Worm (Caenorhabditis elegans) whole organism, midembryonic: Measurements from ENCODE around the gene Y69A2AR.25.

ENCODE experiments used
- T22C8.4 ChIP-seq: fragments of 200-800 bp; sonication (Bioruptor generic); IDR thresholded peaks from 2 replicates; pipeline ENCODE4 v1.3.6; 2022; ENCODE audit warnings: missing genetic modification characterization, missing compliant biosample characterization
- cog-1 ChIP-seq: sonication (generic microtip); optimal IDR thresholded peaks from 2 replicates; lab custom pipeline; 2016; ENCODE audit warnings: missing genetic modification characterization, missing compliant biosample characterization
- flt-1 ChIP-seq: fragments of 200-800 bp; sonication (Bioruptor generic); IDR thresholded peaks from 2 replicates; pipeline ENCODE4 v1.3.6; 2022; ENCODE audit warnings: missing genetic modification characterization, missing compliant biosample characterization
- klf-2 ChIP-seq: fragments of 200-800 bp; sonication (Bioruptor generic); conservative IDR thresholded peaks from 2 replicates; pipeline ENCODE4 v1.3.6; 2022; ENCODE audit warnings: missing genetic modification reagents, missing genetic modification characterization, missing compliant biosample characterization
- med-1 ChIP-seq: sonication (generic microtip); optimal IDR thresholded peaks from 2 replicates; lab custom pipeline; 2017; ENCODE audit warnings: missing genetic modification characterization, mild to moderate bottlenecking, missing compliant biosample characterization, antibody characterized with exemption, missing genetic modification reagents; ENCODE audit not compliant: insufficient read depth
- ref-1 ChIP-seq: fragments of 200-800 bp; sonication (Bioruptor generic); conservative IDR thresholded peaks from 2 replicates; pipeline ENCODE4 v1.3.6; 2022; ENCODE audit warnings: missing genetic modification reagents, missing genetic modification characterization, missing compliant biosample characterization
- tab-1 ChIP-seq: fragments of 200-800 bp; sonication (Bioruptor generic); IDR thresholded peaks from 2 replicates; pipeline ENCODE4 v1.3.6; 2022; ENCODE audit warnings: missing genetic modification characterization, missing compliant biosample characterization
- ztf-23 ChIP-seq: fragments of 200-800 bp; sonication (Bioruptor generic); IDR thresholded peaks from 2 replicates; pipeline ENCODE4 v1.3.6; 2022; ENCODE audit warnings: missing genetic modification reagents, missing genetic modification characterization, missing compliant biosample characterization
- ztf-29 ChIP-seq: fragments of 200-800 bp; sonication (Bioruptor generic); IDR thresholded peaks from 2 replicates; pipeline ENCODE4 v1.3.6; 2022; ENCODE audit warnings: missing genetic modification reagents, missing genetic modification characterization, missing compliant biosample characterization

The Y69A2AR.25 gene

DNA sequence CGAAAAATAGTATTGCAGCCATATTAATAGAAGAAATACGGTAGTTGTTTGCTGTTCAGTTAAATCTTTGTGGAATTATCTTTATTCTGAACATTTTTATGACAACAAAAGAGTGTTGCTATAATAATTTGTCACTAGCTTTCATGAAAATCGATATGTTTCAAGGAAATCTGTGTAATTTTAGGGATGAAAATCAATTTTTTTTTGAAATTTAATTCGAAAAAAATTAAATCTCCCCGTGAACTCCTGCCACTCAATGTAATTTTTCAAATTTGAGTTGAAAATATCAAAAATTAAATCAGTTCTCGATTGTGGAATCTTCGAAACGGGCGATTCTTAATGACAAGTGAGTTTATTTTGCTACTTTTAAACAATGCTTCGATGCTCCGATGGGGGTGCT lies 6.8 kb downstream of the Y69A2AR.25 start, which contains the start of gene Y69A2AR.46:
TSS of gene Y69A2AR.46 (plus strand) at position 301 of the 400 bp plus-strand sequence.
- no peak for TF ChIP-seq tab-1 (GFP tag; lab: Robert Waterston, UW)
- no peak for TF ChIP-seq ref-1 (GFP tag; lab: Robert Waterston, UW)
- no peak for TF ChIP-seq med-1
- no peak for TF ChIP-seq cog-1
- no peak for TF ChIP-seq klf-2 (GFP tag; lab: Robert Waterston, UW)
- TF ChIP-seq ztf-29 (GFP tag; lab: Robert Waterston, UW), result no peak
- TF ChIP-seq flt-1 (GFP tag; lab: Robert Waterston, UW), result no peak
- no peak for TF ChIP-seq T22C8.4 (GFP tag; lab: Robert Waterston, UW)
- TF ChIP-seq ztf-23, result no peak

- TF ChIP-seq T22C8.4 (GFP tag; lab: Robert Waterston, UW) (peak; percentile 55; the same call in 1 of the 2 replicates), ztf-29 (GFP tag; lab: Robert Waterston, UW) (no peak), ref-1 (GFP tag; lab: Robert Waterston, UW) (no peak), ztf-23 (no peak), klf-2 (GFP tag; lab: Robert Waterston, UW) (no peak), med-1 (no peak), tab-1 (GFP tag; lab: Robert Waterston, UW) (no peak)
These were observed 12.0 kb downstream of the Y69A2AR.25 start for ce11 chrIV:2556211-2556610.

DNA sequence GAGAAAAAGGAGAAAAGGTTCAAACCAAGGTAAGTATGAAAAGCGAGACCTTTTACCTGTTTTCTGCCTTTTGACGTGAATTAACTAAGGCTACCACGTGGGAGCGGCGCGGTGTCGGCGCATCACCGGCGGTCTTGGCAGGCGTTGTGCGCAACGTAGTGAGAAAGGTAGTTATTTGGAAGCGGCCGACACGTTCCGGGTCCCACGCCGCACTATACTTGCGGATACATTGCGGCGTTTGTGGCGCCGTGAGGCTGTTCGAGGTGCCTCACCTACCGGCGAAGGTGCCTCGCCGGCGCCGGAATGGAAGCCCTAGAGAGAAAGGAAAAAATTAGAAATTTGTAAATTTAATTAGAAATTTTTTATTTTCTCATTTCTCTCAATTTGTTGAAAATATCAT lies 15.3 kb downstream of the Y69A2AR.25 start:
- TF ChIP-seq ref-1 (GFP tag; lab: Robert Waterston, UW), result no peak
- TF ChIP-seq med-1, result no peak
- no peak for TF ChIP-seq flt-1 (GFP tag; lab: Robert Waterston, UW)
- no peak for TF ChIP-seq ztf-23
- no peak for TF ChIP-seq cog-1
- TF ChIP-seq klf-2 (GFP tag; lab: Robert Waterston, UW), result no peak
- no peak for TF ChIP-seq tab-1 (GFP tag; lab: Robert Waterston, UW)
- no peak for TF ChIP-seq ztf-29 (GFP tag; lab: Robert Waterston, UW)
- TF ChIP-seq T22C8.4 (GFP tag; lab: Robert Waterston, UW), result no peak

- TF ChIP-seq med-1 (no peak), T22C8.4 (GFP tag; lab: Robert Waterston, UW) (peak; percentile 49; the same call in 1 of the 2 replicates)
These were observed 15.9 kb downstream of the Y69A2AR.25 start for ce11 chrIV:2552276-2552675.

- TF ChIP-seq T22C8.4 (GFP tag; lab: Robert Waterston, UW) (no peak), tab-1 (GFP tag; lab: Robert Waterston, UW) (no peak), flt-1 (GFP tag; lab: Robert Waterston, UW) (no peak)
These were observed 16.3 kb downstream of the Y69A2AR.25 start for ce11 chrIV:2551838-2552237.

ce11 chrIV:2551418-2551817 lies 16.7 kb downstream of the Y69A2AR.25 start, which contains the start of gene Y69A2AR.23:
Gene Y69A2AR.23 (minus strand): TSS chrIV:2551684.
- TF ChIP-seq cog-1 (no peak), T22C8.4 (GFP tag; lab: Robert Waterston, UW) (peak; percentile 60), ztf-29 (GFP tag; lab: Robert Waterston, UW) (no peak), flt-1 (GFP tag; lab: Robert Waterston, UW) (no peak)

ce11 chrIV:2549542-2549941 lies 18.6 kb downstream of the Y69A2AR.25 start:
- TF ChIP-seq ref-1 (GFP tag; lab: Robert Waterston, UW) (no peak), med-1 (no peak), T22C8.4 (GFP tag; lab: Robert Waterston, UW) (peak; percentile 88), cog-1 (no peak)

ce11 chrIV:2548766-2549165 lies 19.4 kb downstream of the Y69A2AR.25 start:
- TF ChIP-seq T22C8.4 (GFP tag; lab: Robert Waterston, UW), result peak; percentile 80
- TF ChIP-seq klf-2 (GFP tag; lab: Robert Waterston, UW), result no peak
- TF ChIP-seq flt-1 (GFP tag; lab: Robert Waterston, UW), result no peak
- TF ChIP-seq med-1, result no peak

ce11 chrIV:2542001-2542400 lies 26.2 kb downstream of the Y69A2AR.25 start, which contains the start of gene sprr-3:
Gene sprr-3 (plus strand): TSS chrIV:2542301.
- TF ChIP-seq ref-1 (GFP tag; lab: Robert Waterston, UW) (no peak), ztf-29 (GFP tag; lab: Robert Waterston, UW) (no peak), cog-1 (no peak), med-1 (no peak), klf-2 (GFP tag; lab: Robert Waterston, UW) (no peak), flt-1 (GFP tag; lab: Robert Waterston, UW) (no peak), tab-1 (GFP tag; lab: Robert Waterston, UW) (no peak), ztf-23 (no peak), T22C8.4 (GFP tag; lab: Robert Waterston, UW) (no peak)

ce11 chrIV:2537741-2538140 lies 30.4 kb downstream of the Y69A2AR.25 start:
- TF ChIP-seq tab-1 (GFP tag; lab: Robert Waterston, UW) (no peak), cog-1 (no peak), med-1 (no peak), ztf-29 (GFP tag; lab: Robert Waterston, UW) (no peak), klf-2 (GFP tag; lab: Robert Waterston, UW) (no peak), ref-1 (GFP tag; lab: Robert Waterston, UW) (no peak), ztf-23 (no peak), T22C8.4 (GFP tag; lab: Robert Waterston, UW) (no peak), flt-1 (GFP tag; lab: Robert Waterston, UW) (no peak)

DNA sequence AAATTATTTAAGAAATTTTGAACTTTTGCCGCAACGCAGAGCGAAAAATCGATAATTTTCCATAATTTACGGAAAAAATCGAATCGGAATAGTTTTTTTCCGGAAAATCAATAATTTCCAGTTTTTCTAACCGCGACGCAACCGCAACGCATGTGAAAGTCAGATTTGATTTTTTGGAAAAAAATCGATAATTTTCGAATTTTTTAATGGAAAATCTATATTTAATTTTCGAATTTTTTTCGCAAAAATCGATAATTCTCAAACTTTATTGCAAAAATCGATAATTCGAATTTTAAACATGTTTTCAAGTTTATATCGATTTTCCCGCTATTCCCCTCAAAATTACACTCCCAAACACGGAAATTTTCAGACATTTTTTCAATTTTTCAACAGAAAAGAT lies 37.9 kb downstream of the Y69A2AR.25 start:
- no peak for TF ChIP-seq ztf-23
- TF ChIP-seq T22C8.4 (GFP tag; lab: Robert Waterston, UW), result peak; percentile 77; the same call in 1 of the 2 replicates
